Worm (Caenorhabditis elegans) whole organism, early embryonic: ENCODE results near the gene K10D2.5.

Source experiments
- B0310.2 ChIP-seq: sonication (generic microtip); optimal IDR thresholded peaks from 2 replicates; lab custom pipeline; 2016; ENCODE audit warnings: mild to moderate bottlenecking, missing genetic modification characterization, missing compliant biosample characterization
- F13C5.2 ChIP-seq: sonication (generic microtip); optimal IDR thresholded peaks from 2 replicates; lab custom pipeline; 2017; ENCODE audit warnings: mild to moderate bottlenecking, missing genetic modification characterization, inconsistent platforms, missing compliant biosample characterization
- aly-1 ChIP-seq: sonication (generic microtip); optimal IDR thresholded peaks from 2 replicates; lab custom pipeline; 2016; ENCODE audit warnings: missing genetic modification characterization, missing compliant biosample characterization
- ama-1 ChIP-seq: fragments of 150-350 bp; optimal IDR thresholded peaks from 2 replicates; lab custom pipeline; 2014
- ceh-13 ChIP-seq: fragments of 200-800 bp; sonication (Bioruptor generic); optimal IDR thresholded peaks from 2 replicates; lab custom pipeline; 2018; ENCODE audit warnings: mild to moderate bottlenecking, missing genetic modification characterization, missing compliant biosample characterization
- ceh-36 ChIP-seq: sonication (generic microtip); optimal IDR thresholded peaks from 2 replicates; lab custom pipeline; 2016; ENCODE audit warnings: missing genetic modification characterization, inconsistent platforms, missing compliant biosample characterization
- ets-7 ChIP-seq: sonication (generic microtip); optimal IDR thresholded peaks from 2 replicates; lab custom pipeline; 2016; ENCODE audit warnings: missing genotype, missing genetic modification characterization, missing compliant biosample characterization
- flt-1 ChIP-seq: fragments of 200-800 bp; sonication (Bioruptor generic); IDR thresholded peaks from 2 replicates; pipeline ENCODE4 v1.3.6; 2022; ENCODE audit warnings: missing genetic modification characterization, missing compliant biosample characterization
- hmbx-1 ChIP-seq: sonication (generic microtip); optimal IDR thresholded peaks from 2 replicates; lab custom pipeline; 2016; ENCODE audit warnings: mild to moderate bottlenecking, missing genetic modification characterization, missing compliant biosample characterization
- hmg-4 ChIP-seq: fragments of 200-800 bp; sonication (Bioruptor generic); optimal IDR thresholded peaks from 2 replicates; lab custom pipeline; 2018; ENCODE audit warnings: mild to moderate bottlenecking, missing genetic modification characterization, missing compliant biosample characterization
- hnd-1 ChIP-seq: sonication (generic microtip); optimal IDR thresholded peaks from 2 replicates; lab custom pipeline; 2016; ENCODE audit warnings: missing genetic modification characterization, missing compliant biosample characterization
- pes-1 ChIP-seq: fragments of 200-800 bp; sonication (Bioruptor generic); IDR thresholded peaks from 2 replicates; pipeline ENCODE4 v1.3.6; 2022; ENCODE audit warnings: missing genetic modification reagents, missing genetic modification characterization, missing compliant biosample characterization
- scrt-1 ChIP-seq: fragments of 200-800 bp; sonication (Bioruptor generic); IDR thresholded peaks from 2 replicates; pipeline ENCODE4 v1.3.6; 2022; ENCODE audit warnings: missing genetic modification characterization, missing compliant biosample characterization
- sea-1 ChIP-seq: fragments of 200-800 bp; sonication (Bioruptor generic); conservative IDR thresholded peaks from 2 replicates; pipeline ENCODE4 v1.3.6; 2022; ENCODE audit warnings: missing genetic modification characterization, missing compliant biosample characterization
- tbx-11 ChIP-seq: fragments of 200-800 bp; sonication (Bioruptor generic); IDR thresholded peaks from 2 replicates; pipeline ENCODE4 v1.3.6; 2022; ENCODE audit warnings: missing genetic modification characterization, missing compliant biosample characterization
- tbx-37 ChIP-seq: fragments of 200-800 bp; sonication (Bioruptor generic); conservative IDR thresholded peaks from 2 replicates; pipeline ENCODE4 v1.3.6; 2022; ENCODE audit warnings: missing genetic modification reagents, missing genetic modification characterization, missing compliant biosample characterization
- tra-4 ChIP-seq: sonication (generic microtip); optimal IDR thresholded peaks from 2 replicates; lab custom pipeline; 2017; ENCODE audit warnings: missing genetic modification characterization, missing compliant biosample characterization

Gene K10D2.5

DNA sequence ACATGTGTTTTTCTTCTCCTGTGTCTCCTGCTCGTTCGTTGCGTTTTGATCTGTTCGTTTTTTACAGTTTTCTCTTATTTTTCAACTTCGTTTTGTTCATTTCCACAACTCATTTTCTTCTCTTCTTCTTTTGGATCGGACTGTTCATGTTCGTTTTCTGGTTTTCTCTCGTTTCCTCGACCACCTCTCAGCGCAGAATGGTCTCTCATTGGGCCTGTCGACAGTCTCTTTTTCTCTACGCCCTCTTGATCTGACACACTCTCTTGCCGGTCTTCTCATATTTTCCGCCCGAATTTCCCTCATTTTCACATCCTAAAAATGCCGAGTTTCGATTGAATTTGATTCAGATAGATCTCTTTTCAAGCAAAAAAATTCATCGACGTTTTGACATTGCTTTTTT is 9.1 kb downstream of the K10D2.5 start:
- TF ChIP-seq tbx-37 (GFP tag; lab: Robert Waterston, UW): no peak
- TF ChIP-seq F13C5.2 (tag; lab: Kevin White, UChicago): no peak
- no peak for TF ChIP-seq tra-4 (tag; lab: Kevin White, UChicago)
- TF ChIP-seq hmbx-1 (tag; lab: Kevin White, UChicago): no peak
- no peak for TF ChIP-seq pes-1 (GFP tag; lab: Robert Waterston, UW)
- no peak for TF ChIP-seq hnd-1 (tag; lab: Kevin White, UChicago)
- TF ChIP-seq tbx-11 (GFP tag; lab: Robert Waterston, UW): no peak

DNA sequence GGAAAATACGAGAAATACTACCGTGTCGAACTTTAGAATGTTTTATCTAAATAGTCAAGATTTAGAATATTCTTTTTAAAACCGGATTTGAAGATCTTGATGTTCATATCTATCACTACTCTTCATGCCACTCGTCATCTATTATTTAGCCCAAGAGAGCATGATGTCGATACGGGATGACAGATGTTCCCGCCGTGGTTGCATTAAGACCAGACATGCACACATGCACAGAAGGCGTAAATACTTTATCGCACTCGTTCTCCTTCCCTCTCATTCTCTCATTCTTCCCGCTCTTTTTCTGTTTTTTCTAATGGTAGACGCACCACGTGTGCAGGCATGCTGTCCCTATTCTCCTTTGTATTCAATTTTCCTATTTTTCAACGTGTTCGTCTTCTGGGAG is 10.9 kb downstream of the K10D2.5 start:
- TF ChIP-seq hnd-1 (tag; lab: Kevin White, UChicago) (no peak), pes-1 (GFP tag; lab: Robert Waterston, UW) (no peak), ceh-13 (GFP tag; lab: Kevin White, UChicago) (no peak), hmg-4 (GFP tag; lab: Kevin White, UChicago) (no peak), scrt-1 (GFP tag; lab: Robert Waterston, UW) (no peak), tbx-37 (GFP tag; lab: Robert Waterston, UW) (no peak), flt-1 (GFP tag; lab: Robert Waterston, UW) (no peak), hmbx-1 (tag; lab: Kevin White, UChicago) (no peak), tbx-11 (GFP tag; lab: Robert Waterston, UW) (no peak), F13C5.2 (tag; lab: Kevin White, UChicago) (no peak), ets-7 (no peak), ceh-36 (tag; lab: Kevin White, UChicago) (no peak), aly-1 (tag; lab: Kevin White, UChicago) (no peak), B0310.2 (no peak)

DNA sequence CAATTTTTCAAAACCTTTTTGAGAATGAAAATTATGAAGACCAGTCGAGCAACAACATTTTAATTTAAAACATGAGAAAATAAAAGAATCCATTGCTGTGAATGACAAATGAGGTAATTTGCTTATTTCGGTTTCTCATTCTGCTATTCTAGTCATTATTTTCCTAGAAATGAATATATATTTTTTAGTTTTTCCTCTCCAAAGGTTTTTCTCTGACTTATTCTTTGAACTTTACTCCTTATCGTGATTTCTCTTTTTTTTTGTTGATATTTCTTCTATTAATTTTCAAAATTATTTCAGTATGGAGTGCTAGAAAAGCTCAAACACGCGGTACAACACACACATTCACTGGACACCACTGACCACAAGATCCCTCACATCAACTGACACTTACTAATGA is 13.1 kb downstream of the K10D2.5 start, which contains the start of gene pup-2:
pup-2 (plus strand) TSS at position 301 of the 400 bp plus-strand sequence.
- TF ChIP-seq tbx-11 (GFP tag; lab: Robert Waterston, UW): no peak
- TF ChIP-seq F13C5.2 (tag; lab: Kevin White, UChicago): no peak
- TF ChIP-seq tra-4 (tag; lab: Kevin White, UChicago): no peak
- no peak for TF ChIP-seq flt-1 (GFP tag; lab: Robert Waterston, UW)
- TF ChIP-seq ets-7: no peak
- TF ChIP-seq hnd-1 (tag; lab: Kevin White, UChicago): no peak
- TF ChIP-seq aly-1 (tag; lab: Kevin White, UChicago): no peak
- no peak for TF ChIP-seq hmbx-1 (tag; lab: Kevin White, UChicago)
- no peak for TF ChIP-seq tbx-37 (GFP tag; lab: Robert Waterston, UW)
- TF ChIP-seq pes-1 (GFP tag; lab: Robert Waterston, UW): no peak
- TF ChIP-seq scrt-1 (GFP tag; lab: Robert Waterston, UW): no peak
- TF ChIP-seq B0310.2: no peak
- no peak for TF ChIP-seq sea-1 (GFP tag; lab: Robert Waterston, UW)

DNA sequence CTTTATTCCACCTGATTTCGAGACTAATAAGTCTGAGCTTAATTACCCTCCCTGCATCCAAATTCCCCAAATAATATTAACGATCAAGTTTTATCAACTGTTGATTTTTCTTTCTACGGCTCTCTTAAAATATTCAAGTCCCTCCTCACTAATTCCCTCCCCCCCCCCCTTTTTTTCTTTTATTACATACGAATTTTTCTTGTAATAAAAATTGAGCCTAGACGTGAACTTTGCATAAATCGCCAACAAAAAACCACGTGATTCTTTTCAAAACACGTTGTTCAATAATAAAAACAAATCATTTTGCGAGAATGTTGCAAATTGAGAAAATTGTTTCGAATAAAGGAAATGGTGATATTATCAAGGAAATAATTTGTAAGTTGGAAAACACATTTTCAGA is 15.9 kb downstream of the K10D2.5 start, which contains the start of gene K10D2.8:
K10D2.8 (plus strand) TSS at position 301 of the 400 bp plus-strand sequence.
- no peak for TF ChIP-seq tbx-11 (GFP tag; lab: Robert Waterston, UW)
- TF ChIP-seq pes-1 (GFP tag; lab: Robert Waterston, UW): no peak
- no peak for TF ChIP-seq aly-1 (tag; lab: Kevin White, UChicago)
- no peak for TF ChIP-seq hmbx-1 (tag; lab: Kevin White, UChicago)
- no peak for TF ChIP-seq F13C5.2 (tag; lab: Kevin White, UChicago)
- no peak for TF ChIP-seq hmg-4 (GFP tag; lab: Kevin White, UChicago)
- TF ChIP-seq flt-1 (GFP tag; lab: Robert Waterston, UW): no peak
- TF ChIP-seq ama-1: no peak
- no peak for TF ChIP-seq hnd-1 (tag; lab: Kevin White, UChicago)
- no peak for TF ChIP-seq ceh-36 (tag; lab: Kevin White, UChicago)
- no peak for TF ChIP-seq ceh-13 (GFP tag; lab: Kevin White, UChicago)
- no peak for TF ChIP-seq scrt-1 (GFP tag; lab: Robert Waterston, UW)
- TF ChIP-seq sea-1 (GFP tag; lab: Robert Waterston, UW): no peak
- no peak for TF ChIP-seq ets-7
- TF ChIP-seq tra-4 (tag; lab: Kevin White, UChicago): no peak
- no peak for TF ChIP-seq tbx-37 (GFP tag; lab: Robert Waterston, UW)
- TF ChIP-seq B0310.2: no peak

DNA sequence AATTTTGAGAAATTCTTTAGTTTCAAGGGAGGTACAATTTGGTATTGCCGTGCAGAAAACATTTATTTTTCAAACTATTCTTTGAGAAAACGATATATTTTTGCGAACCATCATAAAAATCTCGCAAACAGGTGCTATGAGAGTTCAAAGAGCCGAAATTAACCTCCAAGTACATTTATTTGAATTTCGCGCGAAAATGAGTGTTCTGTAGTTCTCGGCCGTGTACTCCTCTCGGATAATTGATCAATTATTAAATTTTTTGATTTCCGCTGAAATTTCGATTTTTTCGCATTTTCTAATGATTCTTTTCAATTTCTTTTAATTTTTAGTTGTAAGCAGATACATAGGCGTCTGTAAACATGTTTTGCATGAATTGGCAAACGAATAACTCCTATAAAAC is 17.7 kb downstream of the K10D2.5 start:
- TF ChIP-seq tra-4 (tag; lab: Kevin White, UChicago) (no peak), tbx-37 (GFP tag; lab: Robert Waterston, UW) (no peak), sea-1 (GFP tag; lab: Robert Waterston, UW) (no peak), ama-1 (no peak), pes-1 (GFP tag; lab: Robert Waterston, UW) (no peak), ceh-36 (tag; lab: Kevin White, UChicago) (no peak), ceh-13 (GFP tag; lab: Kevin White, UChicago) (no peak), hmg-4 (GFP tag; lab: Kevin White, UChicago) (no peak), tbx-11 (GFP tag; lab: Robert Waterston, UW) (no peak), F13C5.2 (tag; lab: Kevin White, UChicago) (no peak), aly-1 (tag; lab: Kevin White, UChicago) (no peak), flt-1 (GFP tag; lab: Robert Waterston, UW) (no peak), hnd-1 (tag; lab: Kevin White, UChicago) (no peak)

DNA sequence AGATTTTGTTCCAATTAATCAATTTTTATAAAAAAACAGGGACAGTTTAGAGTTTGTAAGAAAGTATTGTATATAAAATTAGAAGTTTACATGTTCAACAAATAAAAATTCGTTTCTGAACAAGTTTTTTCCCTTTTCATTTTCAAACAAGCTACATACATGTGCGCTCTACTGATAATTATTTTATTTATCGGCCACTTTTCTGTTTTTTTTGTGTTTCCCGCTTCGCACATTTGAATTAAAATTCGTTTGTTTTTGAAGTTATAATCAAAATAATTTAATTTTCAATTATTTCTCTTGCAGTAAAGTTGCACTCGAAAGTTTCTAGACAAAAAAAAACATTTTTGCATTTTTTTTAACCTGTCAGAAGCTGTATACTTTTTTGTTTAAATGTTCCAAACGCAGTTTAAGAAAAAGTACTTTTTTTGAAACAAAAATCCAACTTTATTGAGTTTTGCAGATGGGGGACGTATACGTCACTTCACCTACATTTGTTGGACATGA is 18.2 kb downstream of the K10D2.5 start, which contains the start of gene hira-1:
hira-1 (plus strand) TSS at position 454 of the 504 bp plus-strand sequence.
- TF ChIP-seq F13C5.2 (tag; lab: Kevin White, UChicago): no peak
- no peak for TF ChIP-seq ama-1
- no peak for TF ChIP-seq tbx-11 (GFP tag; lab: Robert Waterston, UW)
- no peak for TF ChIP-seq tbx-37 (GFP tag; lab: Robert Waterston, UW)
- TF ChIP-seq ceh-13 (GFP tag; lab: Kevin White, UChicago): no peak
- TF ChIP-seq tra-4 (tag; lab: Kevin White, UChicago): no peak
- no peak for TF ChIP-seq sea-1 (GFP tag; lab: Robert Waterston, UW)
- no peak for TF ChIP-seq B0310.2
- TF ChIP-seq hmg-4 (GFP tag; lab: Kevin White, UChicago): no peak
- no peak for TF ChIP-seq hnd-1 (tag; lab: Kevin White, UChicago)
- no peak for TF ChIP-seq flt-1 (GFP tag; lab: Robert Waterston, UW)
- TF ChIP-seq hmbx-1 (tag; lab: Kevin White, UChicago): no peak
- TF ChIP-seq scrt-1 (GFP tag; lab: Robert Waterston, UW): no peak
- TF ChIP-seq ets-7: no peak
- no peak for TF ChIP-seq pes-1 (GFP tag; lab: Robert Waterston, UW)
- no peak for TF ChIP-seq ceh-36 (tag; lab: Kevin White, UChicago)
